Fruit fly (Drosophila melanogaster) whole organism, embryonic: ENCODE measurements around the gene sphinx1.
A peak's percentile ranks its signal among the peaks of the same experiment; 100 is the strongest.

Experiments used
- Atf-2 ChIP-seq: fragments of 200-800 bp; sonication (Bioruptor generic); optimal IDR thresholded peaks from 2 replicates; lab custom pipeline; 2016; ENCODE audit warnings: missing biosample characterization, missing genetic modification characterization
- CG10543 ChIP-seq: fragments of 200-800 bp; sonication (Bioruptor generic); optimal IDR thresholded peaks from 3 replicates; lab custom pipeline; 2017; ENCODE audit warnings: missing biosample characterization, mild to moderate bottlenecking, missing genetic modification characterization, moderate library complexity
- CG11504 ChIP-seq: fragments of 200-800 bp; sonication (Bioruptor generic); optimal IDR thresholded peaks from 3 replicates; lab custom pipeline; 2019; ENCODE audit warnings: missing biosample characterization, mild to moderate bottlenecking, missing genetic modification characterization, moderate library complexity
- CG11695 ChIP-seq: fragments of 200-800 bp; sonication (Bioruptor generic); IDR thresholded peaks from 3 replicates; pipeline ENCODE4 v1.3.6; 2022; ENCODE audit warnings: missing biosample characterization, missing genetic modification characterization
- CG12071 ChIP-seq: fragments of 200-800 bp; sonication (Bioruptor generic); optimal IDR thresholded peaks from 3 replicates; lab custom pipeline; 2018; ENCODE audit warnings: missing biosample characterization, mild to moderate bottlenecking, missing genetic modification characterization
- CG12659 ChIP-seq: fragments of 200-800 bp; sonication (Bioruptor generic); optimal IDR thresholded peaks from 3 replicates; lab custom pipeline; 2017; ENCODE audit warnings: mild to moderate bottlenecking, missing biosample characterization, missing genetic modification reagents, missing genetic modification characterization
- CG14667 ChIP-seq: fragments of 200-800 bp; sonication (Bioruptor generic); IDR thresholded peaks from 2 replicates; pipeline ENCODE4 v1.3.6; 2022; ENCODE audit warnings: missing biosample characterization, missing genetic modification characterization
- CG16779 ChIP-seq: fragments of 200-800 bp; sonication (Bioruptor generic); IDR thresholded peaks from 2 replicates; pipeline ENCODE4 v1.3.6; 2022; ENCODE audit warnings: missing biosample characterization, missing genetic modification characterization
- CG17385 ChIP-seq: fragments of 200-800 bp; sonication (Bioruptor generic); optimal IDR thresholded peaks from 3 replicates; lab custom pipeline; 2018; ENCODE audit warnings: missing biosample characterization, mild to moderate bottlenecking, missing genetic modification characterization
- CG18764 ChIP-seq: fragments of 200-800 bp; sonication (Bioruptor generic); optimal IDR thresholded peaks from 3 replicates; lab custom pipeline; 2016; ENCODE audit warnings: missing biosample characterization, missing genetic modification characterization
- CG2129 ChIP-seq: fragments of 200-800 bp; sonication (Bioruptor generic); IDR thresholded peaks from 2 replicates; pipeline ENCODE4 v1.3.6; 2022; ENCODE audit warnings: missing biosample characterization, missing genetic modification characterization; ENCODE audit not compliant: partially characterized antibody
- CG30020 ChIP-seq: fragments of 200-800 bp; optimal IDR thresholded peaks from 2 replicates; lab custom pipeline; 2019; ENCODE audit warnings: missing biosample characterization, mild to moderate bottlenecking, missing genetic modification characterization, moderate library complexity
- CG5953 ChIP-seq: fragments of 200-800 bp; sonication (Bioruptor generic); IDR thresholded peaks from 2 replicates; pipeline ENCODE4 v1.3.6; 2022; ENCODE audit warnings: missing biosample characterization, missing genetic modification characterization
- CG6683 ChIP-seq: fragments of 200-800 bp; sonication (Bioruptor generic); optimal IDR thresholded peaks from 2 replicates; lab custom pipeline; 2017; ENCODE audit warnings: missing biosample characterization, mild to moderate bottlenecking, missing genetic modification characterization, missing genetic modification reagents
- CG7372 ChIP-seq: fragments of 200-800 bp; sonication (Bioruptor generic); IDR thresholded peaks from 2 replicates; pipeline ENCODE4 v1.3.6; 2022; ENCODE audit warnings: missing biosample characterization, missing genetic modification characterization
- CG9932 ChIP-seq: fragments of 200-800 bp; sonication (Bioruptor generic); IDR thresholded peaks from 2 replicates; pipeline ENCODE4 v1.3.6; 2022; ENCODE audit warnings: missing biosample characterization, missing genetic modification characterization
- CkIIα-i1 ChIP-seq: fragments of 200-800 bp; sonication (Bioruptor generic); IDR thresholded peaks from 2 replicates; pipeline ENCODE4 v1.3.6; 2022; ENCODE audit warnings: missing biosample characterization, missing genetic modification characterization
- Deaf1 ChIP-seq: fragments of 200-800 bp; optimal IDR thresholded peaks from 3 replicates; lab custom pipeline; 2019; ENCODE audit warnings: missing biosample characterization, mild to moderate bottlenecking, missing genetic modification characterization, moderate library complexity
- Dref ChIP-seq: fragments of 200-800 bp; sonication (Bioruptor generic); IDR thresholded peaks from 2 replicates; pipeline ENCODE4 v1.3.6; 2022; ENCODE audit warnings: missing biosample characterization, missing genetic modification characterization
- Fer1 ChIP-seq: fragments of 200-800 bp; sonication (Bioruptor generic); optimal IDR thresholded peaks from 2 replicates; lab custom pipeline; 2017; ENCODE audit warnings: missing biosample characterization, mild to moderate bottlenecking, missing genetic modification characterization
- HLH54F ChIP-seq: fragments of 200-800 bp; sonication (Bioruptor generic); optimal IDR thresholded peaks from 3 replicates; lab custom pipeline; 2016; ENCODE audit warnings: missing biosample characterization, missing genetic modification characterization
- HmgD ChIP-seq: fragments of 200-800 bp; sonication (Bioruptor generic); optimal IDR thresholded peaks from 3 replicates; lab custom pipeline; 2016; ENCODE audit warnings: missing biosample characterization, missing genetic modification characterization
- Hmr ChIP-seq: fragments of 200-800 bp; sonication (Bioruptor generic); optimal IDR thresholded peaks from 3 replicates; lab custom pipeline; 2017; ENCODE audit warnings: mild to moderate bottlenecking, missing biosample characterization, missing genetic modification reagents, missing genetic modification characterization
- Nf-YB ChIP-seq: fragments of 200-800 bp; sonication (Bioruptor generic); optimal IDR thresholded peaks from 3 replicates; lab custom pipeline; 2019; ENCODE audit warnings: missing biosample characterization, mild to moderate bottlenecking, missing genetic modification characterization, moderate library complexity
- Nf-YC ChIP-seq: fragments of 200-800 bp; optimal IDR thresholded peaks from 3 replicates; lab custom pipeline; 2019; ENCODE audit warnings: missing biosample characterization, mild to moderate bottlenecking, missing genetic modification characterization, moderate library complexity
- Opbp ChIP-seq: fragments of 200-800 bp; sonication (Bioruptor generic); IDR thresholded peaks from 3 replicates; pipeline ENCODE4 v1.3.6; 2022; ENCODE audit warnings: missing biosample characterization, missing genetic modification characterization; ENCODE audit not compliant: partially characterized antibody
- Taf1 ChIP-seq: fragments of 200-800 bp; sonication (Bioruptor generic); IDR thresholded peaks from 2 replicates; pipeline ENCODE4 v1.3.6; 2022; ENCODE audit warnings: missing biosample characterization, missing genetic modification characterization
- Xrp1 ChIP-seq: fragments of 200-800 bp; sonication (Bioruptor generic); IDR thresholded peaks from 2 replicates; pipeline ENCODE4 v1.3.6; 2022; ENCODE audit warnings: missing biosample characterization, missing genetic modification characterization
- abd-A ChIP-seq: fragments of 200-800 bp; sonication (Bioruptor generic); optimal IDR thresholded peaks from 3 replicates; lab custom pipeline; 2019; ENCODE audit warnings: missing biosample characterization, mild to moderate bottlenecking, missing genetic modification characterization, moderate library complexity
- al ChIP-seq: fragments of 200-800 bp; sonication (Bioruptor generic); IDR thresholded peaks from 2 replicates; pipeline ENCODE4 v1.3.6; 2022; ENCODE audit warnings: missing biosample characterization, missing genetic modification characterization
- aop ChIP-seq: fragments of 200-800 bp; sonication (Bioruptor generic); IDR thresholded peaks from 2 replicates; pipeline ENCODE4 v1.3.6; 2022; ENCODE audit warnings: missing biosample characterization, missing genetic modification characterization
- cg ChIP-seq: fragments of 200-800 bp; sonication (Bioruptor generic); optimal IDR thresholded peaks from 3 replicates; lab custom pipeline; 2019; ENCODE audit warnings: missing biosample characterization, mild to moderate bottlenecking, missing genetic modification characterization, moderate library complexity
- chif ChIP-seq, 2 experiments: fragments of 200-800 bp; sonication (Bioruptor generic); optimal IDR thresholded peaks; 3 replicates each; lab custom pipeline; 2016; ENCODE audit warnings: missing biosample characterization in 2 of 2, missing genetic modification characterization in 2 of 2
- crol ChIP-seq: fragments of 200-800 bp; sonication (Bioruptor generic); IDR thresholded peaks from 2 replicates; pipeline ENCODE4 v1.3.6; 2022; ENCODE audit warnings: missing biosample characterization, missing genetic modification characterization
- danr ChIP-seq: fragments of 200-800 bp; sonication (Bioruptor generic); IDR thresholded peaks from 2 replicates; pipeline ENCODE4 v1.3.6; 2022; ENCODE audit warnings: missing biosample characterization, missing genetic modification characterization
- dati ChIP-seq: fragments of 200-800 bp; sonication (Bioruptor generic); IDR thresholded peaks from 2 replicates; pipeline ENCODE4 v1.3.6; 2022; ENCODE audit warnings: missing biosample characterization, missing genetic modification characterization
- ewg ChIP-seq: fragments of 200-800 bp; sonication (Bioruptor generic); optimal IDR thresholded peaks from 3 replicates; lab custom pipeline; 2017; ENCODE audit warnings: mild to moderate bottlenecking, missing biosample characterization, missing genetic modification reagents, missing genetic modification characterization
- lab ChIP-seq: fragments of 200-800 bp; sonication (Bioruptor generic); optimal IDR thresholded peaks from 3 replicates; lab custom pipeline; 2017; ENCODE audit warnings: missing biosample characterization, missing genetic modification characterization, mild to moderate bottlenecking, moderate library complexity, missing genetic modification reagents
- lilli ChIP-seq: fragments of 200-800 bp; sonication (Bioruptor generic); optimal IDR thresholded peaks from 3 replicates; lab custom pipeline; 2016; ENCODE audit warnings: missing biosample characterization, missing genetic modification characterization
- mam ChIP-seq: fragments of 200-800 bp; sonication (Bioruptor generic); optimal IDR thresholded peaks from 3 replicates; lab custom pipeline; 2016; ENCODE audit warnings: missing biosample characterization, missing genetic modification characterization
- mirr ChIP-seq: fragments of 200-800 bp; sonication (Bioruptor generic); optimal IDR thresholded peaks from 3 replicates; lab custom pipeline; 2018; ENCODE audit warnings: missing biosample characterization, mild to moderate bottlenecking, missing genetic modification characterization
- nau ChIP-seq: fragments of 200-800 bp; sonication (Bioruptor generic); optimal IDR thresholded peaks from 3 replicates; lab custom pipeline; 2017; ENCODE audit warnings: missing biosample characterization, mild to moderate bottlenecking, missing genetic modification characterization, missing genetic modification reagents
- nerfin-2 ChIP-seq: fragments of 200-800 bp; sonication (Bioruptor generic); IDR thresholded peaks from 2 replicates; pipeline ENCODE4 v1.3.6; 2022; ENCODE audit warnings: missing biosample characterization, missing genetic modification characterization; ENCODE audit not compliant: partially characterized antibody
- scrt ChIP-seq: fragments of 200-800 bp; sonication (Bioruptor generic); optimal IDR thresholded peaks from 2 replicates; lab custom pipeline; 2018; ENCODE audit warnings: missing biosample characterization, mild to moderate bottlenecking, missing genetic modification characterization, moderate library complexity
- sisA ChIP-seq: fragments of 200-800 bp; sonication (Bioruptor generic); IDR thresholded peaks from 2 replicates; pipeline ENCODE4 v1.3.6; 2022; ENCODE audit warnings: missing biosample characterization, missing genetic modification characterization
- stc ChIP-seq: fragments of 200-800 bp; sonication (Bioruptor generic); IDR thresholded peaks from 2 replicates; pipeline ENCODE4 v1.3.6; 2022; ENCODE audit warnings: missing biosample characterization, missing genetic modification characterization

sphinx1 gene

DNA sequence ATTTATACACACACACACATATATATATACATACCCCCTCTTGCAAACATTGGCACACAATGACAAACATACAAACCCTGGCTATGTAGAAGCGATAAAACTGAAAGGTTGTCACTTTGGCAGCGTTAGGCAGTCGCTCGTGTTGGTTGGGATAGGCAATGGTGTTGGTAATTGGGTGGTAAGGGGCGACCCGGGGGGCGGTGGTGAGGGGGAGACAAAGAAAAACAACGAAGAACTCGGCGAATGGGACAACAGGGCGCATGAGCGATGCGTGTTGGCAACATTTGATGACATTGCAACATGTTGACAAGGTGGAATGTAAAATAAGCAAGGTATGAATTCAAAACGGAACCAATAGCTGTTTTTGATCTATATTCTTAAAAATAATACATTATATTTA is 16.6 kb downstream of the sphinx1 start:
- TF ChIP-seq Atf-2, result no peak
- no peak for TF ChIP-seq Fer1 (GFP tag; lab: Kevin White, UChicago)
- TF ChIP-seq CG9932 (GFP tag; lab: Robert Waterston, UW), result no peak
- TF ChIP-seq HLH54F (GFP tag; lab: Kevin White, UChicago), result no peak
- no peak for TF ChIP-seq sisA (GFP tag; lab: Robert Waterston, UW)
- no peak for TF ChIP-seq CG14667 (GFP tag; lab: Robert Waterston, UW)
- TF ChIP-seq CG16779 (GFP tag; lab: Robert Waterston, UW), result no peak
- TF ChIP-seq Nf-YC (tag; lab: Kevin White, UChicago), result peak; percentile 90
- no peak for TF ChIP-seq chif (GFP tag; optimal IDR thresholded peaks at IDR 0.05; lab: Kevin White, UChicago)
- TF ChIP-seq ewg, result peak; percentile 91
- no peak for TF ChIP-seq CG2129
- TF ChIP-seq lab, result no peak
- TF ChIP-seq CG11695 (GFP tag; lab: Robert Waterston, UW), result no peak
- no peak for TF ChIP-seq Hmr (GFP tag; lab: Kevin White, UChicago)
- no peak for TF ChIP-seq CG30020 (tag; lab: Kevin White, UChicago)
- no peak for TF ChIP-seq aop
- no peak for TF ChIP-seq nau (GFP tag; lab: Kevin White, UChicago)
- TF ChIP-seq Xrp1 (GFP tag; lab: Robert Waterston, UW), result no peak
- no peak for TF ChIP-seq cg (GFP tag; lab: Kevin White, UChicago)
- peak; percentile 94 for TF ChIP-seq Deaf1
- TF ChIP-seq CG12659, result no peak
- TF ChIP-seq lilli (GFP tag; lab: Kevin White, UChicago), result no peak
- TF ChIP-seq stc (GFP tag; lab: Robert Waterston, UW), result no peak
- TF ChIP-seq CG17385 (GFP tag; lab: Kevin White, UChicago), result no peak
- peak; percentile 42 for TF ChIP-seq mirr (GFP tag; lab: Kevin White, UChicago)
- peak; percentile 89 for TF ChIP-seq abd-A (tag; lab: Kevin White, UChicago)
- TF ChIP-seq CG6683, result no peak
- no peak for TF ChIP-seq Taf1 (GFP tag; lab: Robert Waterston, UW)
- TF ChIP-seq CG18764 (GFP tag; lab: Kevin White, UChicago), result no peak
- TF ChIP-seq CkIIα-i1, result no peak
- no peak for TF ChIP-seq CG10543 (GFP tag; lab: Kevin White, UChicago)
- TF ChIP-seq CG12071 (GFP tag; lab: Kevin White, UChicago), result peak; percentile 18
- TF ChIP-seq scrt (GFP tag; lab: Kevin White, UChicago), result no peak
- no peak for TF ChIP-seq mam (GFP tag; lab: Kevin White, UChicago)
- peak; percentile 99 for TF ChIP-seq CG11504
- no peak for TF ChIP-seq dati
- peak; percentile 69 for TF ChIP-seq CG7372 (GFP tag; lab: Robert Waterston, UW)
- no peak for TF ChIP-seq Opbp (GFP tag; lab: Robert Waterston, UW)
- no peak for TF ChIP-seq al (GFP tag; lab: Robert Waterston, UW)
- peak; percentile 72 for TF ChIP-seq Nf-YB (GFP tag; lab: Kevin White, UChicago)
- TF ChIP-seq nerfin-2 (GFP tag; lab: Robert Waterston, UW), result no peak
- no peak for TF ChIP-seq Dref (GFP tag; lab: Robert Waterston, UW)
- peak; percentile 95 for TF ChIP-seq crol (GFP tag; lab: Robert Waterston, UW)
- no peak for TF ChIP-seq danr (GFP tag; lab: Robert Waterston, UW)
- no peak for TF ChIP-seq HmgD
- no peak for TF ChIP-seq CG5953 (GFP tag; lab: Robert Waterston, UW)
